Worm (Caenorhabditis elegans): Measurements from ENCODE around the gene fbxa-39.

Gene fbxa-39

ce11 chrIII:2272732-2273131 is at the start of gene fbxa-39:
TSS of gene fbxa-39 (plus strand) at chrIII:2273032.
- no peak for TF ChIP-seq ets-7 (tag; optimal IDR thresholded peaks at IDR 0.05)
- no peak for TF ChIP-seq flt-1 (GFP tag; IDR thresholded peaks at IDR 0.05)

ce11 chrIII:2223932-2224331 is 48.9 kb upstream of the fbxa-39 start, which contains the start of gene srd-65:
TSS of gene srd-65 (minus strand) at chrIII:2224032.
- TF ChIP-seq hmbx-1 (tag; optimal IDR thresholded peaks at IDR 0.05), result no peak
- no peak for TF ChIP-seq ceh-36 (tag; optimal IDR thresholded peaks at IDR 0.05)
- no peak for TF ChIP-seq tra-4 (tag; optimal IDR thresholded peaks at IDR 0.05)
- TF ChIP-seq ceh-13 (GFP tag; optimal IDR thresholded peaks at IDR 0.05), result no peak
- TF ChIP-seq pes-1 (GFP tag; IDR thresholded peaks at IDR 0.05), result no peak
- TF ChIP-seq sea-1 (GFP tag; conservative IDR thresholded peaks at IDR 0.05), result no peak
- no peak for TF ChIP-seq tbx-37 (GFP tag; conservative IDR thresholded peaks at IDR 0.05)
- no peak for TF ChIP-seq tbx-11 (GFP tag; IDR thresholded peaks at IDR 0.05)
- TF ChIP-seq hmg-4 (GFP tag; optimal IDR thresholded peaks at IDR 0.05), result no peak
- TF ChIP-seq flt-1 (GFP tag; IDR thresholded peaks at IDR 0.05), result no peak
- TF ChIP-seq ama-1 (optimal IDR thresholded peaks at IDR 0.05), result no peak
- no peak for TF ChIP-seq B0310.2 (tag; optimal IDR thresholded peaks at IDR 0.05)
- no peak for TF ChIP-seq scrt-1 (GFP tag; IDR thresholded peaks at IDR 0.05)
- TF ChIP-seq F13C5.2 (tag; optimal IDR thresholded peaks at IDR 0.05), result no peak
- no peak for TF ChIP-seq aly-1 (tag; optimal IDR thresholded peaks at IDR 0.05)
- no peak for TF ChIP-seq hnd-1 (tag; optimal IDR thresholded peaks at IDR 0.05)

- no peak for TF ChIP-seq sea-1 (GFP tag; conservative IDR thresholded peaks at IDR 0.05)
- TF ChIP-seq ceh-13 (GFP tag; optimal IDR thresholded peaks at IDR 0.05), result no peak
- no peak for TF ChIP-seq F13C5.2 (tag; optimal IDR thresholded peaks at IDR 0.05)
- no peak for TF ChIP-seq hnd-1 (tag; optimal IDR thresholded peaks at IDR 0.05)
- TF ChIP-seq tbx-11 (GFP tag; IDR thresholded peaks at IDR 0.05), result no peak
- TF ChIP-seq aly-1 (tag; optimal IDR thresholded peaks at IDR 0.05), result no peak
- no peak for TF ChIP-seq hmg-4 (GFP tag; optimal IDR thresholded peaks at IDR 0.05)
- TF ChIP-seq B0310.2 (tag; optimal IDR thresholded peaks at IDR 0.05), result no peak
- TF ChIP-seq ets-7 (tag; optimal IDR thresholded peaks at IDR 0.05), result no peak
- TF ChIP-seq flt-1 (GFP tag; IDR thresholded peaks at IDR 0.05), result no peak
- TF ChIP-seq pes-1 (GFP tag; IDR thresholded peaks at IDR 0.05), result no peak
- no peak for TF ChIP-seq tbx-37 (GFP tag; conservative IDR thresholded peaks at IDR 0.05)
- TF ChIP-seq scrt-1 (GFP tag; IDR thresholded peaks at IDR 0.05), result no peak
- TF ChIP-seq ceh-36 (tag; optimal IDR thresholded peaks at IDR 0.05), result no peak
- no peak for TF ChIP-seq tra-4 (tag; optimal IDR thresholded peaks at IDR 0.05)
Observed at ce11 chrIII:2224478-2224877, 48.4 kb upstream of the fbxa-39 start, which contains the start of gene fbxa-38. TSS of gene fbxa-38 (plus strand) at chrIII:2224672.

DNA sequence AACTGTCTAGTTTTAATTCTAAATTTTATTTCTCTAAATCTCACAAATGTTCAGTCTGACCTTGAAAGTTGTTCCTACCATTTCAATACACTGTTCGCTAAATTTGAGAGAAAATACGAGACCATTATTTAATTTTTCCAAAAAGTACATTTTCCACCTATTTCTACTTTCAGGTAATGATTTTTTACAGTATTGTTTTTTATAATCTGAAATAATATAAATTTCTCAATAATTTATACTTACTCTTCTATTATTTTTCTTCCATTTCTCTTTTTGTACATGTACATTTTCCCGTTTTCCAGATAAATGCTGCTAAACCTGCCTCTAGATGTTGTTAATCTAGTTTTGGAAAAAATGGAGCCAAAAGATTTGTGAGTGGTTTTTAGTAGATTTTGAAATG is 45.4 kb upstream of the fbxa-39 start, which contains the start of gene fbxa-62:
Gene fbxa-62, plus strand, starts transcription at position 301 of the 400 bp plus-strand sequence.
- TF ChIP-seq ceh-36 (tag; optimal IDR thresholded peaks at IDR 0.05) (no peak), ets-7 (tag; optimal IDR thresholded peaks at IDR 0.05) (no peak), B0310.2 (tag; optimal IDR thresholded peaks at IDR 0.05) (no peak), sea-1 (GFP tag; conservative IDR thresholded peaks at IDR 0.05) (no peak)

- TF ChIP-seq aly-1 (tag; optimal IDR thresholded peaks at IDR 0.05) (no peak), F13C5.2 (tag; optimal IDR thresholded peaks at IDR 0.05) (no peak), tbx-37 (GFP tag; conservative IDR thresholded peaks at IDR 0.05) (no peak), ama-1 (optimal IDR thresholded peaks at IDR 0.05) (no peak), sea-1 (GFP tag; conservative IDR thresholded peaks at IDR 0.05) (no peak), tra-4 (tag; optimal IDR thresholded peaks at IDR 0.05) (no peak), ceh-13 (GFP tag; optimal IDR thresholded peaks at IDR 0.05) (no peak), B0310.2 (tag; optimal IDR thresholded peaks at IDR 0.05) (no peak)
Observed at ce11 chrIII:2232360-2232759, 40.5 kb upstream of the fbxa-39 start, which contains the start of gene fbxa-47. TSS of gene fbxa-47 (minus strand) at chrIII:2232460.

DNA sequence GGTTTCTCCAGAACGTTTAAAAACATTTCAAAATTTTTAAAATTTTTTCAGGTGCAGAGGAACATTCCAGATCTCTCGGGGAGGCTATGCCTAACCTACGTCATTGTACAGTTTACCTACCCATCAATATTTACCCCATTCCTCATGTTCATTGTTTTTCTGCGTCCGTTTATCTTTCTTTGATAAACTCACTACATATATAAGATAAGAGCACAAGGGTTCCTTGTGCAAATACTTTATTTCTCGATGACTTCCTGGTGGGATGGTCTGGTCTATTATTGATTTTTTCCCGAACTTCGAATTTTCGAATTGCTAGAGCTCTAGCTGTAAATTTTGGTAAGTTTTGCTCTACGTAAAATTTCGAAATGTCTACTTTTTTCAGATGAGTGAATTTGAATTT is 39.4 kb upstream of the fbxa-39 start:
- TF ChIP-seq tra-4 (tag; optimal IDR thresholded peaks at IDR 0.05) (no peak), ceh-13 (GFP tag; optimal IDR thresholded peaks at IDR 0.05) (no peak), ama-1 (optimal IDR thresholded peaks at IDR 0.05) (no peak), F13C5.2 (tag; optimal IDR thresholded peaks at IDR 0.05) (no peak)

DNA sequence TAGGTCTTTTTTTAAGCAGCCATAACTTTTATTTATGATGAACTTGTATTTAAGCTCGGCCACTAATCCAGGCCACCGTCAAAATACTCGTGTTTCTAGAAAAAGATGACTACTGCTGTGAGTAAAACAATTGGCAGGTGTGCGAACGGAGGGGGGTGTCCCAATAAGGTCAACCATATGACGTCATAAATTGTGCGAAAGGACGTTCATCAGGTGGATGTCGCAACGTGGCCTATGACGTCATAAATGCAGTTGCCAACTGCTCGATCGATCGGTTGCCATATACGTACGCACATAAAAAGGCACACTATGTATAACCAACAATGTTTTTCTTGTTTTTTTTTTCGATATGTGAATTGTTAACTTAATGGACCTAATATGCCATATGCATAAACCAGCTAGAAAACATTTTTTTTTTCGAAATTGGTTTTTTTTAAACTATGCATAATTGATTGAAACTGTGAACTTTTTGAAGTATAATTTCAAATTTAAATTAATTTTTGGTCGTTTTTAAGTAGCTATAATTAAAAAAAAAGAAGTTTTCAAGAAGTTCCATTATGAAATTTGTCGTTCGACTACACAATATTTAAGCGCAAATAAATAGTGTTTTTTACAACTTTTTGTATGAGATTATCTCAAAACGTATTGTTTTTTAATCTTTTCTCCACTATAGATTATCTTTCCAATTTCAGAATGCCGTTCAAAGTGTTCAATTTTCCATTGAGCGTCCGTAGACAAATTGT is 38.5 kb upstream of the fbxa-39 start, which contains the start of gene C39B5.2:
Gene C39B5.2, plus strand, starts transcription at position 693 of the 743 bp plus-strand sequence.
- TF ChIP-seq ama-1 (optimal IDR thresholded peaks at IDR 0.05) (no peak), ceh-36 (tag; optimal IDR thresholded peaks at IDR 0.05) (peak; percentile 14), sea-1 (GFP tag; conservative IDR thresholded peaks at IDR 0.05) (0 out of 2 replicates have a peak, but pooled peaks have one; percentile 56)

DNA sequence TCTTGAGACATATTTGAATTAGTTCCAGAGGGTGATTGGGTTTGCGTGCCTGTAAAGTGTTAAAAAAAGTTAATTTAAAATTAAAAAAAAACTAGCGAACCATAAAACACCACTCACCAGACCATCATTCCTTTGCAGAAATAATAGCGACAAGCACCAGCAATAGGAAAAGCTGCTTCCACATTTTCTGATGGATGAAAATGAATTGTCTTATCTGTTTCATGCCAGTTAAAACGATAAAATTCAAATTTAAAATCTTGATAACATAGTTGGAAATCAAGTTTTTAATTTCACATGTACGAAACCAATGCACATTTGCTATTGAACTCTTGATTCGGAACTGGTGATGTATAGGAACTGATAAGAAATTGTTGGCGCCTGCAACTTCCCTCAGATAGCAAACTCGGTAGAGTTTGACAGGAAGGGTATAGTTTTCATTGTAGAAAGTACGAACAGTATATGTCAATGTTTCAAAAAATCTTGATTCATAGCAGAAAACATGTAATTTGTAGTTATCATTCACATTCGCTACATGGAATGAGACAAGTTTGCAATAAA is 33.2 kb upstream of the fbxa-39 start, which contains the start of gene C39B5.10:
Gene C39B5.10, minus strand, starts transcription at position 51 of the 558 bp plus-strand sequence.
- no peak for TF ChIP-seq flt-1 (GFP tag; IDR thresholded peaks at IDR 0.05)
- no peak for TF ChIP-seq ama-1 (optimal IDR thresholded peaks at IDR 0.05)
- TF ChIP-seq pes-1 (GFP tag; IDR thresholded peaks at IDR 0.05), result no peak
- no peak for TF ChIP-seq ceh-36 (tag; optimal IDR thresholded peaks at IDR 0.05)
- TF ChIP-seq B0310.2 (tag; optimal IDR thresholded peaks at IDR 0.05), result no peak
- no peak for TF ChIP-seq tra-4 (tag; optimal IDR thresholded peaks at IDR 0.05)
- TF ChIP-seq scrt-1 (GFP tag; IDR thresholded peaks at IDR 0.05), result no peak
- TF ChIP-seq tbx-11 (GFP tag; IDR thresholded peaks at IDR 0.05), result no peak
- TF ChIP-seq sea-1 (GFP tag; conservative IDR thresholded peaks at IDR 0.05), result no peak
- TF ChIP-seq hmg-4 (GFP tag; optimal IDR thresholded peaks at IDR 0.05), result no peak
- TF ChIP-seq hmbx-1 (tag; optimal IDR thresholded peaks at IDR 0.05), result no peak
- TF ChIP-seq aly-1 (tag; optimal IDR thresholded peaks at IDR 0.05), result no peak
- TF ChIP-seq ets-7 (tag; optimal IDR thresholded peaks at IDR 0.05), result no peak
- TF ChIP-seq hnd-1 (tag; optimal IDR thresholded peaks at IDR 0.05), result no peak
- no peak for TF ChIP-seq F13C5.2 (tag; optimal IDR thresholded peaks at IDR 0.05)
- TF ChIP-seq tbx-37 (GFP tag; conservative IDR thresholded peaks at IDR 0.05), result no peak
- TF ChIP-seq ceh-13 (GFP tag; optimal IDR thresholded peaks at IDR 0.05), result no peak
